Comparison of ENCODE assay signal across 1 fruit fly cellular context in genomic region chr3R:6395572-6396295, dm6.
TF ChIP-seq lines count a peak whose summit lies in the region.

No protein-coding gene starts in this region.

TF ChIP-seq in whole organism, embryonic, 481 proteins besides CTCF, POLR2A, EP300 and RAD21 (continued from another document):
- TF ChIP-seq Xrp1 (GFP tag; IDR thresholded peaks at IDR 0.05; lab: Robert Waterston, UW) (0 out of 2 replicates have a peak, but pooled peaks have one; percentile 23), CG12391 (tag; optimal IDR thresholded peaks at IDR 0.05; lab: Kevin White, UChicago) (peak; percentile 15), Blimp-1 (GFP tag; optimal IDR thresholded peaks at IDR 0.05; lab: Kevin White, UChicago) (peak; percentile 46), gfzf (GFP tag; optimal IDR thresholded peaks at IDR 0.05; lab: Kevin White, UChicago) (no peak), Sry-δ (GFP tag; optimal IDR thresholded peaks at IDR 0.05; lab: Kevin White, UChicago) (no peak), CG2678 (tag; optimal IDR thresholded peaks at IDR 0.05; lab: Kevin White, UChicago) (peak; percentile 0), phol (tag; optimal IDR thresholded peaks at IDR 0.05; lab: Kevin White, UChicago) (peak; percentile 11), CG32772 (GFP tag; IDR thresholded peaks at IDR 0.05; lab: Robert Waterston, UW) (no peak), CG18262 (tag; optimal IDR thresholded peaks at IDR 0.05; lab: Kevin White, UChicago) (peak; percentile 14), tx (GFP tag; optimal IDR thresholded peaks at IDR 0.05; lab: Kevin White, UChicago) (no peak), CG17361 (GFP tag; IDR thresholded peaks at IDR 0.05; lab: Robert Waterston, UW) (no peak), z (GFP tag; IDR thresholded peaks at IDR 0.05; lab: Robert Waterston, UW) (no peak)
